Fruit fly (Drosophila melanogaster) whole organism, embryonic: ENCODE measurements around the gene edin.

Source experiments
- Abd-B ChIP-seq: fragments of 200-800 bp; sonication (Bioruptor generic); optimal IDR thresholded peaks from 2 replicates; lab custom pipeline; 2018; ENCODE audit warnings: missing biosample characterization, mild to moderate bottlenecking, missing genetic modification characterization, moderate library complexity
- CG10147 ChIP-seq: fragments of 200-800 bp; sonication (Bioruptor generic); optimal IDR thresholded peaks from 2 replicates; lab custom pipeline; 2019; ENCODE audit warnings: missing biosample characterization, mild to moderate bottlenecking, missing genetic modification characterization, moderate library complexity
- CG11085 ChIP-seq: fragments of 200-800 bp; sonication (Bioruptor generic); IDR thresholded peaks from 2 replicates; pipeline ENCODE4 v1.3.6; 2022; ENCODE audit warnings: missing biosample characterization, missing genetic modification characterization
- CG11093 ChIP-seq: fragments of 200-800 bp; sonication (Bioruptor generic); IDR thresholded peaks from 3 replicates; pipeline ENCODE4 v1.3.6; 2022; ENCODE audit warnings: missing biosample characterization, missing genetic modification characterization
- CG11247 ChIP-seq: fragments of 200-800 bp; sonication (Bioruptor generic); IDR thresholded peaks from 2 replicates; pipeline ENCODE4 v1.3.6; 2022; ENCODE audit warnings: missing biosample characterization, missing genetic modification characterization
- CG13424 ChIP-seq: fragments of 200-800 bp; sonication (Bioruptor generic); optimal IDR thresholded peaks from 2 replicates; lab custom pipeline; 2019; ENCODE audit warnings: missing biosample characterization, mild to moderate bottlenecking, missing genetic modification characterization, moderate library complexity
- CG14050 ChIP-seq: fragments of 200-800 bp; sonication (Bioruptor generic); IDR thresholded peaks from 3 replicates; pipeline ENCODE4 v1.3.6; 2022; ENCODE audit warnings: missing biosample characterization, missing genetic modification characterization
- CG17186 ChIP-seq: fragments of 200-800 bp; sonication (Bioruptor generic); optimal IDR thresholded peaks from 3 replicates; lab custom pipeline; 2017; ENCODE audit warnings: missing biosample characterization, missing genetic modification reagents, missing genetic modification characterization
- CG17359 ChIP-seq: fragments of 200-800 bp; sonication (Bioruptor generic); optimal IDR thresholded peaks from 3 replicates; lab custom pipeline; 2018; ENCODE audit warnings: missing biosample characterization, mild to moderate bottlenecking, missing genetic modification characterization, moderate library complexity
- CG18262 ChIP-seq: fragments of 200-800 bp; optimal IDR thresholded peaks from 3 replicates; lab custom pipeline; 2019; ENCODE audit warnings: missing biosample characterization, mild to moderate bottlenecking, missing genetic modification characterization, moderate library complexity
- CG2712 ChIP-seq: fragments of 200-800 bp; optimal IDR thresholded peaks from 3 replicates; lab custom pipeline; 2019; ENCODE audit warnings: missing biosample characterization, mild to moderate bottlenecking, missing genetic modification characterization, moderate library complexity
- CG3407 ChIP-seq: fragments of 200-800 bp; sonication (Bioruptor generic); optimal IDR thresholded peaks from 2 replicates; lab custom pipeline; 2018; ENCODE audit warnings: missing biosample characterization, mild to moderate bottlenecking, missing genetic modification characterization
- CG34224 ChIP-seq: fragments of 200-800 bp; sonication (Bioruptor generic); IDR thresholded peaks from 3 replicates; pipeline ENCODE4 v1.3.6; 2022; ENCODE audit warnings: missing biosample characterization, missing genetic modification characterization; ENCODE audit not compliant: partially characterized antibody
- CG6272 ChIP-seq: fragments of 200-800 bp; sonication (Bioruptor generic); IDR thresholded peaks from 2 replicates; pipeline ENCODE4 v1.3.6; 2022; ENCODE audit warnings: missing biosample characterization, missing genetic modification characterization
- CG9609 ChIP-seq: fragments of 200-800 bp; sonication (Bioruptor generic); optimal IDR thresholded peaks from 3 replicates; lab custom pipeline; 2016; ENCODE audit warnings: missing biosample characterization, missing genetic modification characterization
- Dip2 ChIP-seq: fragments of 200-800 bp; sonication (Bioruptor generic); IDR thresholded peaks from 2 replicates; pipeline ENCODE4 v1.3.6; 2022; ENCODE audit warnings: missing biosample characterization, missing genetic modification characterization
- Dip3 ChIP-seq: fragments of 200-800 bp; sonication (Bioruptor generic); optimal IDR thresholded peaks from 3 replicates; lab custom pipeline; 2016; ENCODE audit warnings: missing biosample characterization, missing genetic modification characterization
- Dref ChIP-seq: fragments of 200-800 bp; sonication (Bioruptor generic); IDR thresholded peaks from 2 replicates; pipeline ENCODE4 v1.3.6; 2022; ENCODE audit warnings: missing biosample characterization, missing genetic modification characterization
- Eip74EF ChIP-seq, 2 experiments: fragments of 200-800 bp in 1 of 2; fragments of >200 bp in 1 of 2; sonication (Bioruptor generic) in 1 of 2; optimal IDR thresholded peaks; 2 replicates each; lab custom pipeline; 2017 to 2019; ENCODE audit warnings: missing biosample characterization in 2 of 2, missing genetic modification characterization in 2 of 2, mild to moderate bottlenecking in 1 of 2, moderate library complexity in 1 of 2
- Ets65A ChIP-seq: fragments of 200-800 bp; sonication (Bioruptor generic); peaks from one replicate; lab custom pipeline; 2016; ENCODE audit warnings: missing biosample characterization, missing genetic modification characterization
- Gsc ChIP-seq: fragments of 200-800 bp; sonication (Bioruptor generic); IDR thresholded peaks from 2 replicates; pipeline ENCODE4 v1.3.6; 2022; ENCODE audit warnings: missing biosample characterization, missing genetic modification characterization
- Hr51 ChIP-seq, 2 experiments: fragments of 200-800 bp; sonication (Bioruptor generic); optimal IDR thresholded peaks; 2 replicates in 1 of 2; 3 replicates in 1 of 2; lab custom pipeline; 2016 to 2018; ENCODE audit warnings: missing biosample characterization in 2 of 2, missing genetic modification characterization in 2 of 2, mild to moderate bottlenecking in 1 of 2, moderate library complexity in 1 of 2
- Hr78 ChIP-seq, 2 experiments: fragments of 200-800 bp in 1 of 2; fragments of >200 bp in 1 of 2; sonication (Bioruptor generic) in 1 of 2; optimal IDR thresholded peaks; 2 replicates each; lab custom pipeline; 2017 to 2019; ENCODE audit warnings: missing biosample characterization in 2 of 2, missing genetic modification characterization in 2 of 2, mild to moderate bottlenecking in 1 of 2, moderate library complexity in 1 of 2
- MTF-1 ChIP-seq: fragments of 200-800 bp; sonication (Bioruptor generic); optimal IDR thresholded peaks from 2 replicates; lab custom pipeline; 2018; ENCODE audit warnings: missing biosample characterization, mild to moderate bottlenecking, missing genetic modification characterization, borderline replicate concordance
- Max ChIP-seq: fragments of 200-800 bp; sonication (Bioruptor generic); optimal IDR thresholded peaks from 2 replicates; lab custom pipeline; 2016; ENCODE audit warnings: missing biosample characterization, mild to moderate bottlenecking, missing genetic modification characterization
- Optix ChIP-seq: fragments of 200-800 bp; sonication (Bioruptor generic); IDR thresholded peaks from 3 replicates; pipeline ENCODE4 v1.3.6; 2022; ENCODE audit warnings: missing biosample characterization, missing genetic modification characterization
- Rfx ChIP-seq: fragments of 200-800 bp; sonication (Bioruptor generic); IDR thresholded peaks from 2 replicates; pipeline ENCODE4 v1.3.6; 2022; ENCODE audit warnings: missing biosample characterization, missing genetic modification characterization
- Sry-β ChIP-seq: fragments of 200-800 bp; sonication (Bioruptor generic); optimal IDR thresholded peaks from 2 replicates; lab custom pipeline; 2018; ENCODE audit warnings: missing biosample characterization, mild to moderate bottlenecking, missing genetic modification characterization, moderate library complexity
- Vsx1 ChIP-seq: fragments of 200-800 bp; sonication (Bioruptor generic); optimal IDR thresholded peaks from 2 replicates; lab custom pipeline; 2017; ENCODE audit warnings: missing biosample characterization, mild to moderate bottlenecking, missing genetic modification characterization, missing genetic modification reagents
- ac ChIP-seq: fragments of 200-800 bp; sonication (Bioruptor generic); optimal IDR thresholded peaks from 3 replicates; lab custom pipeline; 2017; ENCODE audit warnings: missing biosample characterization, mild to moderate bottlenecking, missing genetic modification characterization
- ara ChIP-seq: fragments of 200-800 bp; sonication (Bioruptor generic); IDR thresholded peaks from 2 replicates; pipeline ENCODE4 v1.3.6; 2022; ENCODE audit warnings: missing biosample characterization, missing genetic modification characterization
- cas ChIP-seq: fragments of 200-800 bp; sonication (Bioruptor generic); IDR thresholded peaks from 2 replicates; pipeline ENCODE4 v1.3.6; 2022; ENCODE audit warnings: missing biosample characterization, missing genetic modification characterization
- caup ChIP-seq: fragments of 200-800 bp; sonication (Bioruptor generic); optimal IDR thresholded peaks from 3 replicates; lab custom pipeline; 2017; ENCODE audit warnings: missing biosample characterization, mild to moderate bottlenecking, missing genetic modification characterization, moderate library complexity; ENCODE audit not compliant: severe bottlenecking
- cg ChIP-seq: fragments of 200-800 bp; sonication (Bioruptor generic); optimal IDR thresholded peaks from 3 replicates; lab custom pipeline; 2019; ENCODE audit warnings: missing biosample characterization, mild to moderate bottlenecking, missing genetic modification characterization, moderate library complexity
- cwo ChIP-seq: fragments of 200-800 bp; sonication (Bioruptor generic); optimal IDR thresholded peaks from 3 replicates; lab custom pipeline; 2017; ENCODE audit warnings: missing biosample characterization, missing genetic modification characterization, mild to moderate bottlenecking, moderate library complexity, missing genetic modification reagents
- dan ChIP-seq: fragments of 200-800 bp; sonication (Bioruptor generic); IDR thresholded peaks from 2 replicates; pipeline ENCODE4 v1.3.6; 2022; ENCODE audit warnings: missing biosample characterization, missing genetic modification characterization
- en ChIP-seq: fragments of 200-800 bp; sonication (Bioruptor generic); optimal IDR thresholded peaks from 2 replicates; lab custom pipeline; 2016; ENCODE audit warnings: missing biosample characterization, missing genetic modification characterization
- fru ChIP-seq: fragments of >200 bp; optimal IDR thresholded peaks from 2 replicates; lab custom pipeline; 2017
- gcm ChIP-seq: fragments of 200-800 bp; sonication (Bioruptor generic); optimal IDR thresholded peaks from 2 replicates; lab custom pipeline; 2019; ENCODE audit warnings: missing biosample characterization, mild to moderate bottlenecking, missing genetic modification characterization, moderate library complexity
- kah ChIP-seq: fragments of 200-800 bp; sonication (Bioruptor generic); optimal IDR thresholded peaks from 2 replicates; lab custom pipeline; 2018; ENCODE audit warnings: missing biosample characterization, mild to moderate bottlenecking, missing genetic modification characterization
- luna ChIP-seq: fragments of 200-800 bp; sonication (Bioruptor generic); optimal IDR thresholded peaks from 2 replicates; lab custom pipeline; 2016; ENCODE audit warnings: missing biosample characterization, missing genetic modification characterization
- nerfin-1 ChIP-seq: fragments of 200-800 bp; sonication (Bioruptor generic); optimal IDR thresholded peaks from 3 replicates; lab custom pipeline; 2019; ENCODE audit warnings: missing biosample characterization, mild to moderate bottlenecking, missing genetic modification characterization, moderate library complexity
- pros ChIP-seq: fragments of 200-800 bp; sonication (Bioruptor generic); optimal IDR thresholded peaks from 3 replicates; lab custom pipeline; 2019; ENCODE audit warnings: missing biosample characterization, mild to moderate bottlenecking, missing genetic modification characterization, moderate library complexity
- pzg ChIP-seq: fragments of 200-800 bp; sonication (Bioruptor generic); optimal IDR thresholded peaks from 3 replicates; lab custom pipeline; 2018; ENCODE audit warnings: missing biosample characterization, mild to moderate bottlenecking, missing genetic modification characterization, moderate library complexity
- repo ChIP-seq: fragments of 200-800 bp; sonication (Bioruptor generic); optimal IDR thresholded peaks from 2 replicates; lab custom pipeline; 2016; ENCODE audit warnings: missing biosample characterization, missing genetic modification characterization
- scrt ChIP-seq: fragments of 200-800 bp; sonication (Bioruptor generic); optimal IDR thresholded peaks from 2 replicates; lab custom pipeline; 2018; ENCODE audit warnings: missing biosample characterization, mild to moderate bottlenecking, missing genetic modification characterization, moderate library complexity
- tup ChIP-seq: fragments of 200-800 bp; sonication (Bioruptor generic); optimal IDR thresholded peaks from 2 replicates; lab custom pipeline; 2016; ENCODE audit warnings: missing biosample characterization, mild to moderate bottlenecking, missing genetic modification characterization, moderate library complexity
- unc-4 ChIP-seq: fragments of 200-800 bp; sonication (Bioruptor generic); IDR thresholded peaks from 2 replicates; pipeline ENCODE4 v1.3.6; 2022; ENCODE audit warnings: missing biosample characterization, missing genetic modification characterization; ENCODE audit not compliant: partially characterized antibody

The edin gene

dm6 chr3L:17532898-17533700 is 38.4 kb downstream of the edin start (continued):
- TF ChIP-seq CG11247 (no peak), repo (GFP tag; lab: Kevin White, UChicago) (no peak), gcm (no peak), Optix (GFP tag; lab: Robert Waterston, UW) (no peak), ara (GFP tag; lab: Robert Waterston, UW) (0 out of 2 replicates have a peak, but pooled peaks have one; percentile 35), CG3407 (GFP tag; lab: Kevin White, UChicago) (no peak), CG6272 (0 out of 2 replicates have a peak, but pooled peaks have one; percentile 26), CG10147 (peak; percentile 20), unc-4 (GFP tag; lab: Robert Waterston, UW) (0 out of 2 replicates have a peak, but pooled peaks have one; percentile 25), CG17359 (tag; lab: Kevin White, UChicago) (peak; percentile 22), caup (GFP tag; lab: Kevin White, UChicago) (peak; percentile 61), Max (GFP tag; lab: Kevin White, UChicago) (peak; percentile 49), MTF-1 (GFP tag; lab: Kevin White, UChicago) (peak; percentile 49), kah (GFP tag; lab: Kevin White, UChicago) (peak; percentile 100), tup (GFP tag; lab: Kevin White, UChicago) (peak; percentile 12), scrt (GFP tag; lab: Kevin White, UChicago) (peak; percentile 73), CG11085 (no peak), Dref (GFP tag; lab: Robert Waterston, UW) (no peak; the same call in 1 of the 2 replicates), nerfin-1 (tag; lab: Kevin White, UChicago) (no peak), Gsc (no peak), CG34224 (peak; percentile 27; the same call in 1 of the 3 replicates), Sry-β (GFP tag; lab: Kevin White, UChicago) (no peak), CG17186 (GFP tag; lab: Kevin White, UChicago) (no peak), CG13424 (peak; percentile 47), CG14050 (GFP tag; lab: Robert Waterston, UW) (no peak; the same call in 2 of the 3 replicates), Dip2 (no peak), Hr78 (GFP tag; optimal IDR thresholded peaks at IDR 0.05; lab: Kevin White, UChicago) (no peak), Eip74EF (GFP tag; optimal IDR thresholded peaks at IDR 0.05; lab: Kevin White, UChicago) (peak in 1 of 2 experiments; percentile 53), CG2712 (peak; percentile 51), cas (GFP tag; lab: Robert Waterston, UW) (no peak), Ets65A (GFP tag; lab: Kevin White, UChicago) (peak; percentile 40), cg (GFP tag; lab: Kevin White, UChicago) (peak; percentile 87), Abd-B (peak; percentile 43), dan (GFP tag; lab: Robert Waterston, UW) (no peak), fru (lab: Kevin White, UChicago) (no peak), CG9609 (GFP tag; lab: Kevin White, UChicago) (peak; percentile 15), luna (GFP tag; lab: Kevin White, UChicago) (no peak), pzg (GFP tag; lab: Kevin White, UChicago) (peak; percentile 80), Vsx1 (no peak), cwo (GFP tag; lab: Kevin White, UChicago) (peak; percentile 50), Dip3 (GFP tag; lab: Kevin White, UChicago) (peak; percentile 24), pros (no peak), en (no peak), Hr51 (GFP tag; optimal IDR thresholded peaks at IDR 0.05; lab: Kevin White, UChicago) (peak; percentile 52 to 56), CG18262 (tag; lab: Kevin White, UChicago) (peak; percentile 31), CG11093 (GFP tag; lab: Robert Waterston, UW) (no peak), Rfx (GFP tag; lab: Robert Waterston, UW) (peak; percentile 56; the same call in 1 of the 2 replicates), ac (GFP tag; lab: Kevin White, UChicago) (no peak)
